Worm (Caenorhabditis elegans) whole organism, young adult: ENCODE results near the gene F11G11.14.
A peak's percentile ranks its signal among the peaks of the same experiment; 100 is the strongest.
"Not testable (repeated sequence)": the region's sequence is repeated elsewhere in the genome, so short reads cannot be mapped to it uniquely, and the experiment has no call there.

Source experiments
- B0336.3 ChIP-seq: fragments of 200-800 bp; sonication (Bioruptor generic); IDR thresholded peaks from 2 replicates; pipeline ENCODE4 v1.3.6; 2022; ENCODE audit warnings: missing genetic modification characterization, missing compliant biosample characterization
- C06A6.2 ChIP-seq: fragments of 200-800 bp; sonication (Bioruptor generic); conservative IDR thresholded peaks from 2 replicates; pipeline ENCODE4 v1.3.6; 2022; ENCODE audit warnings: missing genetic modification characterization, missing compliant biosample characterization
- C17E4.6 ChIP-seq: fragments of 200-800 bp; sonication (Bioruptor generic); IDR thresholded peaks from 2 replicates; pipeline ENCODE4 v1.3.6; 2022; ENCODE audit warnings: missing genetic modification reagents, missing genetic modification characterization, missing compliant biosample characterization
- F10E7.11 ChIP-seq: sonication (generic microtip); optimal IDR thresholded peaks from 2 replicates; lab custom pipeline; 2017; ENCODE audit warnings: mild to moderate bottlenecking, missing genetic modification characterization, moderate library complexity, missing compliant biosample characterization
- F22D6.2 ChIP-seq: sonication (generic microtip); optimal IDR thresholded peaks from 2 replicates; lab custom pipeline; 2016; ENCODE audit warnings: mild to moderate bottlenecking, missing genetic modification characterization, missing compliant biosample characterization
- F23B12.7 ChIP-seq: sonication (generic microtip); optimal IDR thresholded peaks from 2 replicates; lab custom pipeline; 2017; ENCODE audit warnings: missing genetic modification characterization, mild to moderate bottlenecking, missing compliant biosample characterization, antibody characterized with exemption, moderate library complexity; ENCODE audit not compliant: insufficient read depth
- F52B5.7 ChIP-seq: sonication (generic microtip); optimal IDR thresholded peaks from 2 replicates; lab custom pipeline; 2016; ENCODE audit warnings: mild to moderate bottlenecking, missing genetic modification characterization, missing compliant biosample characterization
- F57A8.1 ChIP-seq: fragments of 200-800 bp; sonication (Bioruptor generic); optimal IDR thresholded peaks from 2 replicates; lab custom pipeline; 2018; ENCODE audit warnings: mild to moderate bottlenecking, missing genetic modification characterization, moderate library complexity, missing compliant biosample characterization
- K12H6.12 ChIP-seq: fragments of 200-800 bp; sonication (Bioruptor generic); optimal IDR thresholded peaks from 2 replicates; lab custom pipeline; 2018; ENCODE audit warnings: mild to moderate bottlenecking, missing genetic modification characterization, missing compliant biosample characterization
- Y53F4B.3 ChIP-seq: fragments of 200-800 bp; sonication (Bioruptor generic); IDR thresholded peaks from 2 replicates; pipeline ENCODE4 v1.3.6; 2022; ENCODE audit warnings: missing genetic modification reagents, missing genetic modification characterization, missing compliant biosample characterization
- Y53G8AR.9 ChIP-seq: fragments of 200-800 bp; sonication (Bioruptor generic); conservative IDR thresholded peaks from 2 replicates; pipeline ENCODE4 v1.3.6; 2022; ENCODE audit warnings: missing genetic modification reagents, missing genetic modification characterization, missing compliant biosample characterization
- Y79H2A.3 ChIP-seq: fragments of 200-800 bp; sonication (Bioruptor generic); conservative IDR thresholded peaks from 2 replicates; pipeline ENCODE4 v1.3.6; 2022; ENCODE audit warnings: missing genetic modification reagents, missing genetic modification characterization, missing compliant biosample characterization
- ama-1 ChIP-seq, 3 experiments: fragments of 150-350 bp in 1 of 3; sonication (generic microtip) in 2 of 3; optimal IDR thresholded peaks; 2 replicates each; lab custom pipeline; 2014 to 2018; ENCODE audit warnings: missing biosample characterization in 2 of 3, missing genetic modification characterization in 2 of 3, missing genetic modification reagents in 2 of 3
- athp-1 ChIP-seq: sonication (generic microtip); optimal IDR thresholded peaks from 2 replicates; lab custom pipeline; 2017; ENCODE audit warnings: mild to moderate bottlenecking, missing genetic modification characterization, missing compliant biosample characterization
- bed-2 ChIP-seq: fragments of 200-800 bp; sonication (Bioruptor generic); IDR thresholded peaks from 2 replicates; pipeline ENCODE4 v1.3.6; 2022; ENCODE audit warnings: missing genetic modification reagents, missing genetic modification characterization, missing compliant biosample characterization
- ceh-27 ChIP-seq: fragments of 200-800 bp; sonication (Bioruptor generic); optimal IDR thresholded peaks from 2 replicates; lab custom pipeline; 2018; ENCODE audit warnings: mild to moderate bottlenecking, missing genetic modification characterization, moderate library complexity, missing compliant biosample characterization
- ceh-79 ChIP-seq: sonication (generic microtip); optimal IDR thresholded peaks from 2 replicates; lab custom pipeline; 2017; ENCODE audit warnings: mild to moderate bottlenecking, missing genetic modification characterization, missing compliant biosample characterization
- die-1 ChIP-seq: sonication (generic microtip); optimal IDR thresholded peaks from 2 replicates; lab custom pipeline; 2016; ENCODE audit warnings: missing genotype, mild to moderate bottlenecking, missing genetic modification characterization, missing compliant biosample characterization
- dpff-1 ChIP-seq: sonication (generic microtip); optimal IDR thresholded peaks from 2 replicates; lab custom pipeline; 2017; ENCODE audit warnings: mild to moderate bottlenecking, missing genetic modification characterization, missing compliant biosample characterization
- egl-44 ChIP-seq: fragments of 200-800 bp; sonication (Bioruptor generic); IDR thresholded peaks from 2 replicates; pipeline ENCODE4 v1.3.6; 2022; ENCODE audit warnings: missing genetic modification reagents, missing genetic modification characterization, missing compliant biosample characterization
- ekl-4 ChIP-seq: fragments of 200-800 bp; sonication (Bioruptor generic); IDR thresholded peaks from 2 replicates; pipeline ENCODE4 v1.3.6; 2022; ENCODE audit warnings: missing genetic modification reagents, missing genetic modification characterization, missing compliant biosample characterization
- ets-4 ChIP-seq: fragments of 200-800 bp; sonication (Bioruptor generic); optimal IDR thresholded peaks from 2 replicates; lab custom pipeline; 2018; ENCODE audit warnings: mild to moderate bottlenecking, missing genetic modification characterization, missing compliant biosample characterization
- hmg-20 ChIP-seq: fragments of 200-800 bp; sonication (Bioruptor generic); IDR thresholded peaks from 2 replicates; pipeline ENCODE4 v1.3.6; 2022; ENCODE audit warnings: missing genetic modification reagents, missing genetic modification characterization, missing compliant biosample characterization
- let-607 ChIP-seq, 2 experiments: fragments of 200-800 bp in 1 of 2; sonication (Bioruptor generic) in 1 of 2; sonication (generic microtip) in 1 of 2; optimal IDR thresholded peaks; 2 replicates each; lab custom pipeline; 2016 to 2018; ENCODE audit warnings: mild to moderate bottlenecking in 2 of 2, missing compliant biosample characterization in 2 of 2, missing genetic modification characterization in 2 of 2, moderate library complexity in 2 of 2, missing genotype in 1 of 2
- lin-35 ChIP-seq, 3 experiments: fragments of 150-350 bp in 2 of 3; sonication (generic microtip) in 1 of 3; optimal IDR thresholded peaks; 2 replicates each; lab custom pipeline; 2014 to 2018; ENCODE audit warnings: missing biosample characterization in 3 of 3, missing genetic modification characterization in 3 of 3, missing genetic modification reagents in 3 of 3
- lin-40 ChIP-seq: sonication (generic microtip); optimal IDR thresholded peaks from 2 replicates; lab custom pipeline; 2016; ENCODE audit warnings: missing genetic modification characterization, mild to moderate bottlenecking, missing compliant biosample characterization, missing genotype, missing genetic modification reagents
- lir-1 ChIP-seq: fragments of 200-800 bp; sonication (Bioruptor generic); conservative IDR thresholded peaks from 2 replicates; pipeline ENCODE4 v1.3.6; 2022; ENCODE audit warnings: missing genetic modification reagents, missing genetic modification characterization, missing compliant biosample characterization
- lsl-1 ChIP-seq: fragments of 200-800 bp; sonication (Bioruptor generic); optimal IDR thresholded peaks from 2 replicates; lab custom pipeline; 2018; ENCODE audit warnings: mild to moderate bottlenecking, missing genetic modification characterization, moderate library complexity, missing compliant biosample characterization
- madf-3 ChIP-seq: fragments of 200-800 bp; sonication (Bioruptor generic); IDR thresholded peaks from 2 replicates; pipeline ENCODE4 v1.3.6; 2022; ENCODE audit warnings: missing genetic modification reagents, missing genetic modification characterization, missing compliant biosample characterization
- madf-8 ChIP-seq: fragments of 200-800 bp; sonication (Bioruptor generic); conservative IDR thresholded peaks from 2 replicates; pipeline ENCODE4 v1.3.6; 2022; ENCODE audit warnings: missing genetic modification reagents, missing genetic modification characterization, missing compliant biosample characterization
- nfyb-1 ChIP-seq: fragments of 200-800 bp; sonication (Bioruptor generic); IDR thresholded peaks from 2 replicates; pipeline ENCODE4 v1.3.6; 2022; ENCODE audit warnings: missing genetic modification reagents, missing genetic modification characterization, missing compliant biosample characterization
- nhr-27 ChIP-seq: fragments of 200-800 bp; sonication (Bioruptor generic); optimal IDR thresholded peaks from 2 replicates; lab custom pipeline; 2018; ENCODE audit warnings: mild to moderate bottlenecking, missing genetic modification characterization, moderate library complexity, missing compliant biosample characterization
- nhr-80 ChIP-seq: sonication (generic microtip); optimal IDR thresholded peaks from 2 replicates; lab custom pipeline; 2016; ENCODE audit warnings: missing genetic modification characterization, missing compliant biosample characterization
- pbrm-1 ChIP-seq: fragments of 200-800 bp; sonication (Bioruptor generic); IDR thresholded peaks from 2 replicates; pipeline ENCODE4 v1.3.6; 2022; ENCODE audit warnings: missing genetic modification reagents, missing genetic modification characterization, missing compliant biosample characterization
- repo-1 ChIP-seq: sonication (generic microtip); optimal IDR thresholded peaks from 2 replicates; lab custom pipeline; 2017; ENCODE audit warnings: mild to moderate bottlenecking, missing genetic modification characterization, missing compliant biosample characterization
- sdz-38 ChIP-seq: sonication (generic microtip); optimal IDR thresholded peaks from 2 replicates; lab custom pipeline; 2016; ENCODE audit warnings: missing genotype, missing genetic modification characterization, missing compliant biosample characterization
- snpc-1.3 ChIP-seq: sonication (generic microtip); optimal IDR thresholded peaks from 2 replicates; lab custom pipeline; 2017; ENCODE audit warnings: missing genetic modification characterization, mild to moderate bottlenecking, missing compliant biosample characterization, antibody characterized with exemption, moderate library complexity, missing genotype, missing genetic modification reagents; ENCODE audit not compliant: insufficient read depth
- somi-1 ChIP-seq: fragments of 200-800 bp; sonication (Bioruptor generic); optimal IDR thresholded peaks from 2 replicates; lab custom pipeline; 2018; ENCODE audit warnings: mild to moderate bottlenecking, missing genetic modification characterization, missing compliant biosample characterization
- xnd-1 ChIP-seq: sonication (generic microtip); optimal IDR thresholded peaks from 2 replicates; lab custom pipeline; 2016; ENCODE audit warnings: missing genotype, missing genetic modification reagents, missing genetic modification characterization, missing compliant biosample characterization
- zfh-2 ChIP-seq: fragments of 200-800 bp; sonication (Bioruptor generic); conservative IDR thresholded peaks from 2 replicates; pipeline ENCODE4 v1.3.6; 2022; ENCODE audit warnings: missing genetic modification reagents, missing genetic modification characterization, missing compliant biosample characterization
- ztf-18 ChIP-seq: sonication (generic microtip); optimal IDR thresholded peaks from 2 replicates; lab custom pipeline; 2016; ENCODE audit warnings: missing genotype, mild to moderate bottlenecking, missing genetic modification characterization, missing compliant biosample characterization
- ztf-25 ChIP-seq: fragments of 200-800 bp; sonication (Bioruptor generic); IDR thresholded peaks from 2 replicates; pipeline ENCODE4 v1.3.6; 2022; ENCODE audit warnings: missing genetic modification reagents, missing genetic modification characterization, missing compliant biosample characterization
- ztf-26 ChIP-seq: sonication (generic microtip); optimal IDR thresholded peaks from 2 replicates; lab custom pipeline; 2017; ENCODE audit warnings: missing genetic modification characterization, missing compliant biosample characterization
- ztf-3 ChIP-seq: fragments of 200-800 bp; sonication (Bioruptor generic); optimal IDR thresholded peaks from 2 replicates; lab custom pipeline; 2018; ENCODE audit warnings: mild to moderate bottlenecking, missing genetic modification characterization, missing compliant biosample characterization

The F11G11.14 gene

ce11 chrII:4902035-4902434 lies 38.6 kb downstream of the F11G11.14 start, which contains the start of gene R05F9.9 (continued):
- TF ChIP-seq lsl-1 (GFP tag; lab: Kevin White, UChicago) (peak; percentile 25), pbrm-1 (GFP tag; lab: Robert Waterston, UW) (no peak), lin-35 (GFP tag; optimal IDR thresholded peaks at IDR 0.05; lab: Kevin White, UChicago) (peak in 1 of 3 experiments; percentile 58), ztf-26 (tag; lab: Kevin White, UChicago) (peak; percentile 37), madf-3 (GFP tag; lab: Robert Waterston, UW) (0 out of 2 replicates have a peak, but pooled peaks have one; percentile 1)

ce11 chrII:4903696-4904095 lies 40.2 kb downstream of the F11G11.14 start, which contains the start of gene sgt-1:
sgt-1 (minus strand) TSS chrII:4903796.
- TF ChIP-seq let-607 (tag; optimal IDR thresholded peaks at IDR 0.05; lab: Kevin White, UChicago); ekl-4 (GFP tag; lab: Robert Waterston, UW); zfh-2 (GFP tag; lab: Robert Waterston, UW): not testable (repeated sequence)

- no peak for TF ChIP-seq ama-1 (optimal IDR thresholded peaks at IDR 0.05; lab: Kevin White, UChicago)
- TF ChIP-seq ama-1 (GFP tag; optimal IDR thresholded peaks at IDR 0.05; lab: Kevin White, UChicago), result no peak
- TF ChIP-seq Y79H2A.3 (GFP tag; lab: Robert Waterston, UW), result no peak
- no peak for TF ChIP-seq somi-1 (GFP tag; lab: Kevin White, UChicago)
- TF ChIP-seq K12H6.12, result peak; percentile 7
- TF ChIP-seq ceh-27 (GFP tag; lab: Kevin White, UChicago), result peak; percentile 32
- no peak for TF ChIP-seq sdz-38 (tag; lab: Kevin White, UChicago)
- TF ChIP-seq F23B12.7 (tag; lab: Kevin White, UChicago), result peak; percentile 80
- TF ChIP-seq Y53G8AR.9 (GFP tag; lab: Robert Waterston, UW), result no peak
- TF ChIP-seq ets-4 (GFP tag; lab: Kevin White, UChicago), result no peak
- no peak for TF ChIP-seq C06A6.2
- peak; percentile 26 for TF ChIP-seq xnd-1 (tag; lab: Kevin White, UChicago)
- TF ChIP-seq ceh-79 (tag; lab: Kevin White, UChicago), result no peak
- no peak for TF ChIP-seq dpff-1 (tag; lab: Kevin White, UChicago)
- TF ChIP-seq nfyb-1 (GFP tag; lab: Robert Waterston, UW), result 0 out of 2 replicates have a peak, but pooled peaks have one; percentile 27
- no peak for TF ChIP-seq egl-44 (GFP tag; lab: Robert Waterston, UW)
- TF ChIP-seq F52B5.7, result no peak
- peak; percentile 47; the same call in 1 of the 2 replicates for TF ChIP-seq madf-8
- TF ChIP-seq Y53F4B.3 (GFP tag; lab: Robert Waterston, UW), result no peak
- TF ChIP-seq nhr-27 (tag; lab: Kevin White, UChicago), result no peak
- no peak for TF ChIP-seq die-1 (tag; lab: Kevin White, UChicago)
- TF ChIP-seq C17E4.6 (GFP tag; lab: Robert Waterston, UW), result no peak
- no peak; the same call in 1 of the 2 replicates for TF ChIP-seq B0336.3 (GFP tag; lab: Robert Waterston, UW)
- no peak for TF ChIP-seq F57A8.1
- no peak for TF ChIP-seq hmg-20
- 0 out of 2 replicates have a peak, but pooled peaks have one; percentile 10 for TF ChIP-seq lir-1 (GFP tag; lab: Robert Waterston, UW)
- no peak for TF ChIP-seq let-607 (tag; optimal IDR thresholded peaks at IDR 0.05; lab: Kevin White, UChicago)
- no peak for TF ChIP-seq ztf-3 (GFP tag; lab: Kevin White, UChicago)
- TF ChIP-seq repo-1 (tag; lab: Kevin White, UChicago), result no peak
- TF ChIP-seq snpc-1.3 (tag; lab: Kevin White, UChicago), result peak; percentile 58
- TF ChIP-seq F10E7.11 (tag; lab: Kevin White, UChicago), result no peak
- peak; percentile 17 for TF ChIP-seq ztf-18 (tag; lab: Kevin White, UChicago)
- peak; percentile 15 for TF ChIP-seq nhr-80 (tag; lab: Kevin White, UChicago)
- peak; percentile 64 for TF ChIP-seq ekl-4 (GFP tag; lab: Robert Waterston, UW)
- TF ChIP-seq bed-2 (GFP tag; lab: Robert Waterston, UW), result no peak
- no peak for TF ChIP-seq F22D6.2 (tag; lab: Kevin White, UChicago)
- no peak for TF ChIP-seq athp-1 (tag; lab: Kevin White, UChicago)
- no peak for TF ChIP-seq ztf-25 (GFP tag; lab: Robert Waterston, UW)
- peak; percentile 24 for TF ChIP-seq lin-40 (tag; lab: Kevin White, UChicago)
These were observed 40.8 kb downstream of the F11G11.14 start for ce11 chrII:4904277-4904676.
